Fruit fly (Drosophila melanogaster) whole organism, pupa: Measurements from ENCODE around the gene del.
A peak's percentile ranks its signal among the peaks of the same experiment; 100 is the strongest.

ENCODE experiments used
- CG10348 ChIP-seq: fragments of 200-800 bp; sonication (Bioruptor generic); IDR thresholded peaks from 2 replicates; pipeline ENCODE4 v1.3.6; 2022; ENCODE audit warnings: missing biosample characterization, missing genetic modification characterization
- CG12605 ChIP-seq: fragments of 200-800 bp; sonication (Bioruptor generic); IDR thresholded peaks from 2 replicates; pipeline ENCODE4 v1.3.6; 2022; ENCODE audit warnings: missing biosample characterization, missing genetic modification characterization
- CG13204 ChIP-seq: fragments of 200-800 bp; sonication (Bioruptor generic); optimal IDR thresholded peaks from 2 replicates; lab custom pipeline; 2018; ENCODE audit warnings: missing biosample characterization, mild to moderate bottlenecking, missing genetic modification characterization, moderate library complexity
- CG14655 ChIP-seq: fragments of 200-800 bp; sonication (Bioruptor generic); optimal IDR thresholded peaks from 3 replicates; lab custom pipeline; 2017; ENCODE audit warnings: mild to moderate bottlenecking, missing biosample characterization, missing genetic modification reagents, missing genetic modification characterization
- CG15710 ChIP-seq: fragments of 200-800 bp; sonication (Bioruptor generic); optimal IDR thresholded peaks from 2 replicates; lab custom pipeline; 2018; ENCODE audit warnings: missing biosample characterization, mild to moderate bottlenecking, missing genetic modification characterization, moderate library complexity
- CG17806 ChIP-seq: fragments of 200-800 bp; sonication (Bioruptor generic); optimal IDR thresholded peaks from 2 replicates; lab custom pipeline; 2018; ENCODE audit warnings: missing biosample characterization, mild to moderate bottlenecking, missing genetic modification characterization, moderate library complexity
- CG32121 ChIP-seq: fragments of 200-800 bp; sonication (Bioruptor generic); IDR thresholded peaks from 2 replicates; pipeline ENCODE4 v1.3.6; 2022; ENCODE audit warnings: missing biosample characterization, missing genetic modification characterization
- CG34367 ChIP-seq: fragments of 200-800 bp; sonication (Bioruptor generic); optimal IDR thresholded peaks from 2 replicates; lab custom pipeline; 2018; ENCODE audit warnings: missing biosample characterization, mild to moderate bottlenecking, missing genetic modification characterization
- CG4496 ChIP-seq: fragments of 200-800 bp; sonication (Bioruptor generic); IDR thresholded peaks from 3 replicates; pipeline ENCODE4 v1.3.6; 2022; ENCODE audit warnings: missing biosample characterization, missing genetic modification characterization
- CG8159 ChIP-seq: fragments of 200-800 bp; sonication (Bioruptor generic); optimal IDR thresholded peaks from 3 replicates; lab custom pipeline; 2018; ENCODE audit warnings: missing biosample characterization, mild to moderate bottlenecking, missing genetic modification characterization, moderate library complexity
- CG8301 ChIP-seq: fragments of 200-800 bp; sonication (Bioruptor generic); optimal IDR thresholded peaks from 2 replicates; lab custom pipeline; 2018; ENCODE audit warnings: missing biosample characterization, mild to moderate bottlenecking, missing genetic modification characterization
- CG9948 ChIP-seq: fragments of 200-800 bp; sonication (Bioruptor generic); optimal IDR thresholded peaks from 2 replicates; lab custom pipeline; 2018; ENCODE audit warnings: missing biosample characterization, mild to moderate bottlenecking, missing genetic modification characterization, moderate library complexity
- D1 ChIP-seq: fragments of 200-800 bp; sonication (Bioruptor generic); optimal IDR thresholded peaks from 2 replicates; lab custom pipeline; 2018; ENCODE audit warnings: missing biosample characterization, mild to moderate bottlenecking, missing genetic modification characterization, moderate library complexity
- EcR ChIP-seq: fragments of 200-800 bp; sonication (Bioruptor generic); optimal IDR thresholded peaks from 3 replicates; lab custom pipeline; 2019; ENCODE audit warnings: missing biosample characterization, missing genetic modification characterization, mild to moderate bottlenecking, moderate library complexity, missing genetic modification reagents
- Ets98B ChIP-seq: fragments of 200-800 bp; sonication (Bioruptor generic); IDR thresholded peaks from 2 replicates; pipeline ENCODE4 v1.3.6; 2022; ENCODE audit warnings: missing biosample characterization, missing genetic modification characterization
- Pif1A ChIP-seq: fragments of 200-800 bp; sonication (Bioruptor generic); optimal IDR thresholded peaks from 3 replicates; lab custom pipeline; 2016; ENCODE audit warnings: missing biosample characterization, missing genetic modification characterization
- Pif1B ChIP-seq: fragments of 200-800 bp; sonication (Bioruptor generic); optimal IDR thresholded peaks from 3 replicates; lab custom pipeline; 2016; ENCODE audit warnings: missing biosample characterization, missing genetic modification characterization
- Snoo ChIP-seq: fragments of 200-800 bp; sonication (Bioruptor generic); optimal IDR thresholded peaks from 3 replicates; lab custom pipeline; 2017; ENCODE audit warnings: missing biosample characterization, mild to moderate bottlenecking, missing genetic modification characterization, inconsistent platforms
- fd96Ca ChIP-seq: fragments of 200-800 bp; sonication (Bioruptor generic); IDR thresholded peaks from 3 replicates; pipeline ENCODE4 v1.3.6; 2022; ENCODE audit warnings: missing biosample characterization, missing genetic modification characterization
- gl ChIP-seq: fragments of 200-800 bp; sonication (Bioruptor generic); optimal IDR thresholded peaks from 2 replicates; lab custom pipeline; 2018; ENCODE audit warnings: missing biosample characterization, mild to moderate bottlenecking, missing genetic modification characterization
- rn ChIP-seq: fragments of 200-800 bp; sonication (Bioruptor generic); IDR thresholded peaks from 2 replicates; pipeline ENCODE4 v1.3.6; 2022; ENCODE audit warnings: missing biosample characterization, missing genetic modification characterization

The del gene

dm6 chr2L:21148242-21148641, at the start of gene del:
Gene del (minus strand): TSS chr2L:21148546.
- TF ChIP-seq Snoo (tag; lab: Kevin White, UChicago) (no peak), CG14655 (GFP tag; lab: Kevin White, UChicago) (no peak), CG32121 (GFP tag; lab: Robert Waterston, UW) (no peak), fd96Ca (GFP tag; lab: Robert Waterston, UW) (no peak), CG13204 (GFP tag; lab: Kevin White, UChicago) (no peak), CG17806 (tag; lab: Kevin White, UChicago) (no peak)

DNA sequence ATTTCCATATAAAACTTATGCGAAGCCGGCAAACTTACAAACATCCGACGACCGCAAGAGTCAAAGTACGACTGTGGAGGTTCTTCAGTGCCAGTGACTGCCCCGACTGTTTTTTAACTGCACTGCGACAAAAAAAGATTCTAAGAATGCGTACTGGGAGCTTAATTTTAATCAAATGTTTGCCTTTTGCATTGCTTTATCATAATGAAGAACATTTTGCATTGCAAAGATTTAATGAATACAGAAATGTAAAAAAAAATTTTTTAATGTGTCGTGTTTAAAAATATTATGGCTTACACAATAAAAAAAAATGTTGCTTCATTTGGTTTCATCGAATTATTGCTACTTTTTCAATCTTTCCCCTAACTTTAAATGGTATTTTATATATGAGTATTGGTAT, 48.8 kb upstream of the del start:
- TF ChIP-seq CG4496 (peak; percentile 60; the same call in 1 of the 3 replicates), CG10348 (GFP tag; lab: Robert Waterston, UW) (no peak), Snoo (tag; lab: Kevin White, UChicago) (no peak), CG32121 (GFP tag; lab: Robert Waterston, UW) (peak; percentile 52), CG8301 (tag; lab: Kevin White, UChicago) (peak; percentile 45), CG17806 (tag; lab: Kevin White, UChicago) (peak; percentile 47), rn (peak; percentile 55), Pif1A (GFP tag; lab: Kevin White, UChicago) (peak; percentile 18), Pif1B (GFP tag; lab: Kevin White, UChicago) (peak; percentile 30), fd96Ca (GFP tag; lab: Robert Waterston, UW) (no peak), CG14655 (GFP tag; lab: Kevin White, UChicago) (peak; percentile 53), CG8159 (tag; lab: Kevin White, UChicago) (peak; percentile 26), Ets98B (GFP tag; lab: Robert Waterston, UW) (peak; percentile 42; the same call in 1 of the 2 replicates), D1 (tag; lab: Kevin White, UChicago) (no peak), CG9948 (peak; percentile 40), gl (tag; lab: Kevin White, UChicago) (no peak)

- no peak for TF ChIP-seq Ets98B (GFP tag; lab: Robert Waterston, UW)
- no peak for TF ChIP-seq rn
- peak; percentile 47; the same call in 1 of the 2 replicates for TF ChIP-seq CG32121 (GFP tag; lab: Robert Waterston, UW)
- TF ChIP-seq EcR (GFP tag; lab: Kevin White, UChicago), result no peak
- TF ChIP-seq CG12605 (GFP tag; lab: Robert Waterston, UW), result no peak
- no peak for TF ChIP-seq CG10348 (GFP tag; lab: Robert Waterston, UW)
- TF ChIP-seq CG17806 (tag; lab: Kevin White, UChicago), result peak; percentile 17
- TF ChIP-seq CG4496, result 0 out of 3 replicates have a peak, but pooled peaks have one; percentile 23
- TF ChIP-seq Pif1B (GFP tag; lab: Kevin White, UChicago), result no peak
- no peak for TF ChIP-seq gl (tag; lab: Kevin White, UChicago)
- TF ChIP-seq CG9948, result peak; percentile 50
- 0 out of 3 replicates have a peak, but pooled peaks have one; percentile 20 for TF ChIP-seq fd96Ca (GFP tag; lab: Robert Waterston, UW)
- no peak for TF ChIP-seq CG15710 (tag; lab: Kevin White, UChicago)
- TF ChIP-seq D1 (tag; lab: Kevin White, UChicago), result no peak
- TF ChIP-seq CG34367, result peak; percentile 17
- TF ChIP-seq Snoo (tag; lab: Kevin White, UChicago), result no peak
- no peak for TF ChIP-seq CG13204 (GFP tag; lab: Kevin White, UChicago)
- peak; percentile 58 for TF ChIP-seq CG8301 (tag; lab: Kevin White, UChicago)
- TF ChIP-seq Pif1A (GFP tag; lab: Kevin White, UChicago), result peak; percentile 20
- TF ChIP-seq CG8159 (tag; lab: Kevin White, UChicago), result peak; percentile 45
- TF ChIP-seq CG14655 (GFP tag; lab: Kevin White, UChicago), result peak; percentile 59
Observed at dm6 chr2L:21196511-21196910, 48.2 kb upstream of the del start.

- TF ChIP-seq CG13204 (GFP tag; lab: Kevin White, UChicago) (no peak), CG14655 (GFP tag; lab: Kevin White, UChicago) (no peak), fd96Ca (GFP tag; lab: Robert Waterston, UW) (no peak), CG32121 (GFP tag; lab: Robert Waterston, UW) (no peak), CG17806 (tag; lab: Kevin White, UChicago) (no peak), Ets98B (GFP tag; lab: Robert Waterston, UW) (no peak), CG8301 (tag; lab: Kevin White, UChicago) (no peak), EcR (GFP tag; lab: Kevin White, UChicago) (no peak), CG34367 (no peak), rn (no peak), CG9948 (no peak)
Observed at dm6 chr2L:21195331-21195730, 47.0 kb upstream of the del start.

DNA sequence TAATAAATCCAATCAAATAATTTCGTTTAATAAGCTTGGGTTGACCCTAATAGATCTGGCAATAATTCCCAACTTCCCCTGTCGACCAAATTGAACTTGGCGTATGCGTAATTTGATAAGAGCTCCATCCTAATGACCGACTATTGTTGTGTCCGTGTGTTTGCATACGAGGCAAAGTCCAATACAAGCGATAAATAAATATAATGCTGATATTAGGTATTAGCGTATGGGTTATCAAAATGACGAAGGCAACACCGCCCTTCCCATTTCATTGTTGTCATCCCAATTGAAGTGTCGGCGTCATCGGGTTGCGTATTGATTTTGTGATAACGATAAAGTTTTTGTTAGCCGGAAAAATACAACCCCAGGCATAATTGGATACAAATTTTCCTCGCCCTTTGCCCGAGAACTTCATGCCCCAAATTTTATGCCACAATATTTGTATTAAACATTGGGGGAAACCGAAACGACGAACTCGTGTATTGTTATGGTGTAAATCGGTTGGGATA, 41.0 kb upstream of the del start:
- TF ChIP-seq CG12605 (GFP tag; lab: Robert Waterston, UW) (no peak), CG10348 (GFP tag; lab: Robert Waterston, UW) (no peak), CG8159 (tag; lab: Kevin White, UChicago) (no peak), Ets98B (GFP tag; lab: Robert Waterston, UW) (no peak), gl (tag; lab: Kevin White, UChicago) (no peak), fd96Ca (GFP tag; lab: Robert Waterston, UW) (no peak), CG9948 (no peak), CG17806 (tag; lab: Kevin White, UChicago) (no peak), CG8301 (tag; lab: Kevin White, UChicago) (no peak)

DNA sequence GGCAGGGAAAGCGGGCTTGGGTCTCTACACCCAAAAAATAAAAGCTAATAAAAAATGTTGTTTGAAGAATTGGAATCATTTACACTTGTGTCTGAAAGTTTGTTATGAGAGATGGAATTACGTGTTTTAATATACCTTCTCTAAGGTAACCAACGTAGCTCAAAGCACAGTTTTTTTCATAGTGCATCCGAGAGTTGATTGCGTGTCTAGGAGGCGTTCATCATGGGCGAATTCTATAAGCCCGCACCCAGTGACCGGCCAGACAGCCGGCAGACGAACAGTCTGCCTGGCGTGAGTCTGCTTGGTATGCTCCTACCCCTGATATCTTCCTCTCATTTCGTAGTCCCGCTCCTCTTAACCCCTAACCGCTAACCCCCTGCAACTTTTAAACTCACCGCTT, 39.4 kb upstream of the del start:
- TF ChIP-seq CG13204 (GFP tag; lab: Kevin White, UChicago) (no peak), CG34367 (no peak), CG9948 (no peak), CG15710 (tag; lab: Kevin White, UChicago) (no peak), CG14655 (GFP tag; lab: Kevin White, UChicago) (no peak), rn (no peak), Snoo (tag; lab: Kevin White, UChicago) (no peak), Ets98B (GFP tag; lab: Robert Waterston, UW) (no peak), Pif1B (GFP tag; lab: Kevin White, UChicago) (no peak), D1 (tag; lab: Kevin White, UChicago) (no peak), CG8159 (tag; lab: Kevin White, UChicago) (no peak), CG32121 (GFP tag; lab: Robert Waterston, UW) (no peak), CG4496 (no peak), CG10348 (GFP tag; lab: Robert Waterston, UW) (no peak), CG12605 (GFP tag; lab: Robert Waterston, UW) (no peak), CG17806 (tag; lab: Kevin White, UChicago) (no peak), fd96Ca (GFP tag; lab: Robert Waterston, UW) (no peak), CG8301 (tag; lab: Kevin White, UChicago) (no peak), EcR (GFP tag; lab: Kevin White, UChicago) (no peak)
